Fruit fly (Drosophila melanogaster) whole organism, pupa: ENCODE data around the gene poe.

Experiments
- CG10348 ChIP-seq: fragments of 200-800 bp; sonication (Bioruptor generic); IDR thresholded peaks from 2 replicates; pipeline ENCODE4 v1.3.6; 2022; ENCODE audit warnings: missing biosample characterization, missing genetic modification characterization
- CG12605 ChIP-seq: fragments of 200-800 bp; sonication (Bioruptor generic); IDR thresholded peaks from 2 replicates; pipeline ENCODE4 v1.3.6; 2022; ENCODE audit warnings: missing biosample characterization, missing genetic modification characterization
- CG13204 ChIP-seq: fragments of 200-800 bp; sonication (Bioruptor generic); optimal IDR thresholded peaks from 2 replicates; lab custom pipeline; 2018; ENCODE audit warnings: missing biosample characterization, mild to moderate bottlenecking, missing genetic modification characterization, moderate library complexity
- CG14655 ChIP-seq: fragments of 200-800 bp; sonication (Bioruptor generic); optimal IDR thresholded peaks from 3 replicates; lab custom pipeline; 2017; ENCODE audit warnings: mild to moderate bottlenecking, missing biosample characterization, missing genetic modification reagents, missing genetic modification characterization
- CG15710 ChIP-seq: fragments of 200-800 bp; sonication (Bioruptor generic); optimal IDR thresholded peaks from 2 replicates; lab custom pipeline; 2018; ENCODE audit warnings: missing biosample characterization, mild to moderate bottlenecking, missing genetic modification characterization, moderate library complexity
- CG17806 ChIP-seq: fragments of 200-800 bp; sonication (Bioruptor generic); optimal IDR thresholded peaks from 2 replicates; lab custom pipeline; 2018; ENCODE audit warnings: missing biosample characterization, mild to moderate bottlenecking, missing genetic modification characterization, moderate library complexity
- CG32121 ChIP-seq: fragments of 200-800 bp; sonication (Bioruptor generic); IDR thresholded peaks from 2 replicates; pipeline ENCODE4 v1.3.6; 2022; ENCODE audit warnings: missing biosample characterization, missing genetic modification characterization
- CG34367 ChIP-seq: fragments of 200-800 bp; sonication (Bioruptor generic); optimal IDR thresholded peaks from 2 replicates; lab custom pipeline; 2018; ENCODE audit warnings: missing biosample characterization, mild to moderate bottlenecking, missing genetic modification characterization
- CG4496 ChIP-seq: fragments of 200-800 bp; sonication (Bioruptor generic); IDR thresholded peaks from 3 replicates; pipeline ENCODE4 v1.3.6; 2022; ENCODE audit warnings: missing biosample characterization, missing genetic modification characterization
- CG8159 ChIP-seq: fragments of 200-800 bp; sonication (Bioruptor generic); optimal IDR thresholded peaks from 3 replicates; lab custom pipeline; 2018; ENCODE audit warnings: missing biosample characterization, mild to moderate bottlenecking, missing genetic modification characterization, moderate library complexity
- CG8301 ChIP-seq: fragments of 200-800 bp; sonication (Bioruptor generic); optimal IDR thresholded peaks from 2 replicates; lab custom pipeline; 2018; ENCODE audit warnings: missing biosample characterization, mild to moderate bottlenecking, missing genetic modification characterization
- CG9948 ChIP-seq: fragments of 200-800 bp; sonication (Bioruptor generic); optimal IDR thresholded peaks from 2 replicates; lab custom pipeline; 2018; ENCODE audit warnings: missing biosample characterization, mild to moderate bottlenecking, missing genetic modification characterization, moderate library complexity
- D1 ChIP-seq: fragments of 200-800 bp; sonication (Bioruptor generic); optimal IDR thresholded peaks from 2 replicates; lab custom pipeline; 2018; ENCODE audit warnings: missing biosample characterization, mild to moderate bottlenecking, missing genetic modification characterization, moderate library complexity
- EcR ChIP-seq: fragments of 200-800 bp; sonication (Bioruptor generic); optimal IDR thresholded peaks from 3 replicates; lab custom pipeline; 2019; ENCODE audit warnings: missing biosample characterization, missing genetic modification characterization, mild to moderate bottlenecking, moderate library complexity, missing genetic modification reagents
- Ets98B ChIP-seq: fragments of 200-800 bp; sonication (Bioruptor generic); IDR thresholded peaks from 2 replicates; pipeline ENCODE4 v1.3.6; 2022; ENCODE audit warnings: missing biosample characterization, missing genetic modification characterization
- Pif1A ChIP-seq: fragments of 200-800 bp; sonication (Bioruptor generic); optimal IDR thresholded peaks from 3 replicates; lab custom pipeline; 2016; ENCODE audit warnings: missing biosample characterization, missing genetic modification characterization
- Pif1B ChIP-seq: fragments of 200-800 bp; sonication (Bioruptor generic); optimal IDR thresholded peaks from 3 replicates; lab custom pipeline; 2016; ENCODE audit warnings: missing biosample characterization, missing genetic modification characterization
- Snoo ChIP-seq: fragments of 200-800 bp; sonication (Bioruptor generic); optimal IDR thresholded peaks from 3 replicates; lab custom pipeline; 2017; ENCODE audit warnings: missing biosample characterization, mild to moderate bottlenecking, missing genetic modification characterization, inconsistent platforms
- fd96Ca ChIP-seq: fragments of 200-800 bp; sonication (Bioruptor generic); IDR thresholded peaks from 3 replicates; pipeline ENCODE4 v1.3.6; 2022; ENCODE audit warnings: missing biosample characterization, missing genetic modification characterization
- gl ChIP-seq: fragments of 200-800 bp; sonication (Bioruptor generic); optimal IDR thresholded peaks from 2 replicates; lab custom pipeline; 2018; ENCODE audit warnings: missing biosample characterization, mild to moderate bottlenecking, missing genetic modification characterization
- rn ChIP-seq: fragments of 200-800 bp; sonication (Bioruptor generic); IDR thresholded peaks from 2 replicates; pipeline ENCODE4 v1.3.6; 2022; ENCODE audit warnings: missing biosample characterization, missing genetic modification characterization

Gene poe

dm6 chr2L:8006038-8006437 is 65.4 kb downstream of the poe start:
- TF ChIP-seq CG13204 (no peak), CG4496 (GFP tag; lab: Robert Waterston, UW) (peak; percentile 50; the same call in 2 of the 3 replicates), Pif1A (GFP tag; lab: Kevin White, UChicago) (peak; percentile 76), CG8301 (peak; percentile 62), fd96Ca (GFP tag; lab: Robert Waterston, UW) (peak; percentile 57; the same call in 2 of the 3 replicates), CG34367 (tag; lab: Kevin White, UChicago) (peak; percentile 49), Pif1B (GFP tag; lab: Kevin White, UChicago) (peak; percentile 47), CG9948 (tag; lab: Kevin White, UChicago) (peak; percentile 52), rn (GFP tag; lab: Robert Waterston, UW) (peak; percentile 18; the same call in 1 of the 2 replicates), gl (tag; lab: Kevin White, UChicago) (peak; percentile 52), D1 (tag; lab: Kevin White, UChicago) (peak; percentile 19), EcR (GFP tag; lab: Kevin White, UChicago) (peak; percentile 65), CG14655 (GFP tag; lab: Kevin White, UChicago) (peak; percentile 73), CG8159 (peak; percentile 82), Ets98B (GFP tag; lab: Robert Waterston, UW) (peak; percentile 52), Snoo (tag; lab: Kevin White, UChicago) (peak; percentile 30), CG17806 (peak; percentile 68), CG12605 (GFP tag; lab: Robert Waterston, UW) (peak; percentile 13; the same call in 1 of the 2 replicates), CG15710 (peak; percentile 70), CG32121 (GFP tag; lab: Robert Waterston, UW) (0 out of 2 replicates have a peak, but pooled peaks have one; percentile 29), CG10348 (GFP tag; lab: Robert Waterston, UW) (no peak)
